Fruit fly (Drosophila melanogaster): ENCODE data around the gene CG45089.

Gene CG45089

DNA sequence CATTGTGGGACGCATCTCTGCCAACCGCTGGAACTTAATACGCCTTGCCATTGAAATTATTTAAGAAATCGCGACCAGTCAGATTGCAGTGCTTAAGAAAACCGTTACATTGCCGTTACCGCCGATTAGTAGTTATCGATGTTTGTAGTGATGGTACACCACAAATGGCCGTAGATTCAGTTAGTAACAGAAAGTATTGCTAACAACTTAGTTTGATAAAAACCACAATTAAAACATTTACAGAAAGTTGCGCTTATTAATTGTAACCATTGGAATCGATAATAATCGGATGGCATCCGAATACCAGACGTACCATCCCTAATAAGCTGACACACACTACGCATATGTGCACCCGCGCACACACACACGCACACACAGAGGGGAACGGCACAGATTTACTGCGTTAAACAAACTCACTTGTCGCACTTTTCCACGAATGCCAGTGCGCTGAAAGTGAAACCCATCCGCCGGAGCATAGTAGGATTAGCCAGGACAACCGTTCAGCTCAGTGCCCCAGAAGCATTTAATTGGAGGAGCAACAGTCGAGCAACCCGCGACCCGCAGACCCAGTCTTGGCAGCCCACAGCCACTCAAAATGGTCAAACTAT, 26.6 kb upstream of the CG45089 start, which contains the start of the genes hdm and Ykt6 (continued):
- TF ChIP-seq kay (GFP tag; optimal IDR thresholded peaks at IDR 0.05) (peak; percentile 79), tna (GFP tag; IDR thresholded peaks at IDR 0.05; ENCODE audit: partially characterized antibody) (peak; percentile 91), Ravus (GFP tag; IDR thresholded peaks at IDR 0.05) (no peak), CG5245 (GFP tag; optimal IDR thresholded peaks at IDR 0.05) (peak; percentile 76), gce (GFP tag; IDR thresholded peaks at IDR 0.05) (no peak), Myb (GFP tag; optimal IDR thresholded peaks at IDR 0.05) (peak; percentile 98), MTF-1 (GFP tag; optimal IDR thresholded peaks at IDR 0.05; ENCODE audit: borderline replicate concordance) (no peak), schlank (tag; optimal IDR thresholded peaks at IDR 0.05) (peak; percentile 64), CG13624 (GFP tag; optimal IDR thresholded peaks at IDR 0.05) (peak; percentile 84), lov (optimal IDR thresholded peaks at IDR 0.05) (no peak), lov (GFP tag; IDR thresholded peaks at IDR 0.05) (peak; percentile 69; the same call in 1 of the 3 replicates), CG17385 (GFP tag; optimal IDR thresholded peaks at IDR 0.05) (peak; percentile 70), fd102C (GFP tag; optimal IDR thresholded peaks at IDR 0.05) (no peak), croc (GFP tag; conservative IDR thresholded peaks at IDR 0.05) (peak; percentile 46; the same call in 2 of the 3 replicates), CG2120 (GFP tag; optimal IDR thresholded peaks at IDR 0.05) (peak; percentile 89), ssp (GFP tag; IDR thresholded peaks at IDR 0.05) (peak; percentile 64), Sin3A (optimal IDR thresholded peaks at IDR 0.05) (peak; percentile 65), sna (GFP tag; IDR thresholded peaks at IDR 0.05; ENCODE audit: partially characterized antibody) (peak; percentile 97), CG11696 (GFP tag; IDR thresholded peaks at IDR 0.05) (peak; percentile 37; the same call in 1 of the 2 replicates), Xbp1 (GFP tag; optimal IDR thresholded peaks at IDR 0.05) (peak; percentile 83), Tbp (GFP tag; optimal IDR thresholded peaks at IDR 0.05) (no peak), CG16815 (GFP tag; optimal IDR thresholded peaks at IDR 0.05) (no peak), dpn (GFP tag; optimal IDR thresholded peaks at IDR 0.05) (peak; percentile 86 to 87), Vsx1 (GFP tag; optimal IDR thresholded peaks at IDR 0.05) (no peak), CG6683 (GFP tag; optimal IDR thresholded peaks at IDR 0.05) (peak; percentile 7), fu2 (GFP tag; optimal IDR thresholded peaks at IDR 0.05) (peak; percentile 70), nerfin-2 (GFP tag; IDR thresholded peaks at IDR 0.05; ENCODE audit: partially characterized antibody) (peak; percentile 94), HmgZ (tag; optimal IDR thresholded peaks at IDR 0.05) (peak; percentile 90), hkb (optimal IDR thresholded peaks at IDR 0.05) (no peak), hkb (GFP tag; IDR thresholded peaks at IDR 0.05) (peak; percentile 87), salm (tag; optimal IDR thresholded peaks at IDR 0.05) (peak; percentile 12), Atf3 (GFP tag; optimal IDR thresholded peaks at IDR 0.05) (peak; percentile 69), CG15601 (tag; optimal IDR thresholded peaks at IDR 0.05) (peak; percentile 66), lbe (GFP tag; optimal IDR thresholded peaks at IDR 0.05) (peak; percentile 64), CG10321 (GFP tag; IDR thresholded peaks at IDR 0.05) (no peak), Hr51 (GFP tag; optimal IDR thresholded peaks at IDR 0.05) (peak in 1 of 2 experiments; percentile 72), zen2 (GFP tag; IDR thresholded peaks at IDR 0.05; ENCODE audit: partially characterized antibody) (peak; percentile 87; the same call in 2 of the 3 replicates), so (GFP tag; IDR thresholded peaks at IDR 0.05) (peak; percentile 84), Lhr (GFP tag; optimal IDR thresholded peaks at IDR 0.05) (peak; percentile 52), inv (GFP tag; IDR thresholded peaks at IDR 0.05; ENCODE audit: partially characterized antibody) (peak; percentile 92), CG4854 (GFP tag; optimal IDR thresholded peaks at IDR 0.05) (peak; percentile 28), CG6854 (GFP tag; optimal IDR thresholded peaks at IDR 0.05) (no peak), CG14050 (GFP tag; IDR thresholded peaks at IDR 0.05) (peak; percentile 75), CG7987 (GFP tag; optimal IDR thresholded peaks at IDR 0.05) (peak; percentile 43), Eip74EF (GFP tag; optimal IDR thresholded peaks at IDR 0.05) (no peak), TFAM (GFP tag; optimal IDR thresholded peaks at IDR 0.05) (no peak), CG7357 (GFP tag; IDR thresholded peaks at IDR 0.05) (peak; percentile 45; the same call in 1 of the 3 replicates), Doc2 (GFP tag; IDR thresholded peaks at IDR 0.05) (no peak), Dbx (GFP tag; IDR thresholded peaks at IDR 0.05) (peak; percentile 87), cg (GFP tag; optimal IDR thresholded peaks at IDR 0.05) (peak; percentile 82)

All from whole organism, embryonic.